Fruit fly (Drosophila melanogaster) whole organism, pupa: ENCODE results near the gene Cep135.

ENCODE experiments used
- CG10348 ChIP-seq: fragments of 200-800 bp; sonication (Bioruptor generic); IDR thresholded peaks from 2 replicates; pipeline ENCODE4 v1.3.6; 2022; ENCODE audit warnings: missing biosample characterization, missing genetic modification characterization
- CG12605 ChIP-seq: fragments of 200-800 bp; sonication (Bioruptor generic); IDR thresholded peaks from 2 replicates; pipeline ENCODE4 v1.3.6; 2022; ENCODE audit warnings: missing biosample characterization, missing genetic modification characterization
- CG13204 ChIP-seq: fragments of 200-800 bp; sonication (Bioruptor generic); optimal IDR thresholded peaks from 2 replicates; lab custom pipeline; 2018; ENCODE audit warnings: missing biosample characterization, mild to moderate bottlenecking, missing genetic modification characterization, moderate library complexity
- CG17806 ChIP-seq: fragments of 200-800 bp; sonication (Bioruptor generic); optimal IDR thresholded peaks from 2 replicates; lab custom pipeline; 2018; ENCODE audit warnings: missing biosample characterization, mild to moderate bottlenecking, missing genetic modification characterization, moderate library complexity
- CG4496 ChIP-seq: fragments of 200-800 bp; sonication (Bioruptor generic); IDR thresholded peaks from 3 replicates; pipeline ENCODE4 v1.3.6; 2022; ENCODE audit warnings: missing biosample characterization, missing genetic modification characterization
- D1 ChIP-seq: fragments of 200-800 bp; sonication (Bioruptor generic); optimal IDR thresholded peaks from 2 replicates; lab custom pipeline; 2018; ENCODE audit warnings: missing biosample characterization, mild to moderate bottlenecking, missing genetic modification characterization, moderate library complexity
- EcR ChIP-seq: fragments of 200-800 bp; sonication (Bioruptor generic); optimal IDR thresholded peaks from 3 replicates; lab custom pipeline; 2019; ENCODE audit warnings: missing biosample characterization, missing genetic modification characterization, mild to moderate bottlenecking, moderate library complexity, missing genetic modification reagents
- Ets98B ChIP-seq: fragments of 200-800 bp; sonication (Bioruptor generic); IDR thresholded peaks from 2 replicates; pipeline ENCODE4 v1.3.6; 2022; ENCODE audit warnings: missing biosample characterization, missing genetic modification characterization
- Snoo ChIP-seq: fragments of 200-800 bp; sonication (Bioruptor generic); optimal IDR thresholded peaks from 3 replicates; lab custom pipeline; 2017; ENCODE audit warnings: missing biosample characterization, mild to moderate bottlenecking, missing genetic modification characterization, inconsistent platforms
- fd96Ca ChIP-seq: fragments of 200-800 bp; sonication (Bioruptor generic); IDR thresholded peaks from 3 replicates; pipeline ENCODE4 v1.3.6; 2022; ENCODE audit warnings: missing biosample characterization, missing genetic modification characterization

- TF ChIP-seq CG4496 (peak; percentile 67), CG10348 (GFP tag; lab: Robert Waterston, UW) (no peak), D1 (tag; lab: Kevin White, UChicago) (no peak), CG12605 (no peak), EcR (GFP tag; lab: Kevin White, UChicago) (no peak), CG17806 (tag; lab: Kevin White, UChicago) (no peak), CG13204 (GFP tag; lab: Kevin White, UChicago) (no peak), Ets98B (GFP tag; lab: Robert Waterston, UW) (0 out of 2 replicates have a peak, but pooled peaks have one; percentile 4), Snoo (tag; lab: Kevin White, UChicago) (no peak), fd96Ca (GFP tag; lab: Robert Waterston, UW) (peak; percentile 34; the same call in 1 of the 3 replicates)
These were observed 8.0 kb upstream of the Cep135 start for dm6 chr3L:15108524-15108923.
